Worm (Caenorhabditis elegans): ENCODE results near the gene B0478.3.
A peak's percentile ranks its signal among the peaks of the same experiment; 100 is the strongest.

B0478.3 gene

DNA sequence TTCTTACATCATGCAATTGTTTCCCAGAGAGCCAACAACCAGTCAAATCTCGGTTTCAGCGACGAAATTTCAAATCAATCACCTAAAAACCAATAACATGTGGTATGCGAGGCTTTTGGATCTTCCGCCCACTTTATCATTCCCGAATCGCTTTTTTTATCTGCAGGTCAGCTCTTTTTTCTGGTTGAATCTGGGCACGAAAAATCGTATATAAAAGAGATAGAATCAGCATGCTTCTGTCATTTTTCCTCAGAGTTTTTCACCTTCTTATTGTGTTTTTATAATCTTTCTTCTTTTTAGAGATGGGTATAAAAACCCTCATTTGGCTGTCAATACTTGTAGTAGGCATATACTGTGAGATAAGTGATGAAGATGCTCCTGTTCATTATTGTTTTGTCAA, 38.9 kb upstream of the B0478.3 start, which contains the start of gene cht-3:
Gene cht-3 (plus strand): TSS at position 301 of the 400 bp plus-strand sequence.
- TF ChIP-seq aly-1 (tag; optimal IDR thresholded peaks at IDR 0.05) (no peak), hmg-4 (GFP tag; optimal IDR thresholded peaks at IDR 0.05) (no peak), tbx-37 (GFP tag; conservative IDR thresholded peaks at IDR 0.05) (no peak), scrt-1 (GFP tag; IDR thresholded peaks at IDR 0.05) (no peak), ets-7 (tag; optimal IDR thresholded peaks at IDR 0.05) (no peak), B0310.2 (tag; optimal IDR thresholded peaks at IDR 0.05) (no peak), ceh-13 (GFP tag; optimal IDR thresholded peaks at IDR 0.05) (no peak), tbx-11 (GFP tag; IDR thresholded peaks at IDR 0.05) (no peak), ama-1 (optimal IDR thresholded peaks at IDR 0.05) (no peak), tra-4 (tag; optimal IDR thresholded peaks at IDR 0.05) (no peak), pes-1 (GFP tag; IDR thresholded peaks at IDR 0.05) (no peak)

DNA sequence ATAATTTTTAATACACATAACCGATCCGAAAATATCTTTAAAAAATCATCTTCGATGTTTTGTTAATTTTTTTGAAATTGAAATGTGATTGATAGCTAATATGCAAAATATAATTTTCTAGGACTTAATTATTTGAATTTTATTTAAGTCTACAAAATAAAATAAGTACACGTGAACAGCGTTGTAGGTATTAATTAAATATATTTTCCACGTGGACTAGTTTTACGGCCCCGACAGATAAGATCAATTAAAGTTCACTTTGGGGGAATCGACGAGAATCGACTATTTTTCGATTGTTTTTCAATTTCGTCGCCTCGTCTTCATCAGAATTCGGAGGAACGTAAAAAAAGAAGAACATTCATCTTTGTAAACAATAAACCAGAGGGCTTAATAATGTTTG, 34.8 kb upstream of the B0478.3 start, which contains the start of gene C25A8.5:
Gene C25A8.5 (plus strand): TSS at position 301 of the 400 bp plus-strand sequence.
- TF ChIP-seq hmbx-1 (tag; optimal IDR thresholded peaks at IDR 0.05) (no peak), ceh-13 (GFP tag; optimal IDR thresholded peaks at IDR 0.05) (no peak), tbx-37 (GFP tag; conservative IDR thresholded peaks at IDR 0.05) (no peak), ets-7 (tag; optimal IDR thresholded peaks at IDR 0.05) (no peak), B0310.2 (tag; optimal IDR thresholded peaks at IDR 0.05) (no peak), aly-1 (tag; optimal IDR thresholded peaks at IDR 0.05) (no peak), tra-4 (tag; optimal IDR thresholded peaks at IDR 0.05) (no peak), hmg-4 (GFP tag; optimal IDR thresholded peaks at IDR 0.05) (no peak), tbx-11 (GFP tag; IDR thresholded peaks at IDR 0.05) (no peak), ceh-36 (tag; optimal IDR thresholded peaks at IDR 0.05) (no peak), F13C5.2 (tag; optimal IDR thresholded peaks at IDR 0.05) (no peak), sea-1 (GFP tag; conservative IDR thresholded peaks at IDR 0.05) (no peak)

DNA sequence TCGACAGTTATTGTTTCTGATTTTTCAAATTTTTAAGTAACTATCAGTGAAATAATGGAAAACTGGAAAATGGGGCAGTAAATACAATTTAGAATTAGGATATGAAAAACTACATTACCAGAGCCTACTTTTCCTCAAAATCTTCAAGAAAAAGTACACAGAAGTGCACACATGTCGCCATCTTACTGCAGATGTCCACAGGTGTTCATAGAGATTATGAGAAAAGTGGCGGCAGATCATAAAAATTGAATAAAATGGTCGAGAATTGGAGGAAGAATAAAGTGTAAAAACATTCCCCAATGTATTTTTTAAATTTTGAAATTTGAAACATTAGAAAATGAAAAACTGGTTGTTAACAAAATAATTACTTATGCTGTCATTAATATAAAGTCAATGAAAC, 33.5 kb upstream of the B0478.3 start:
- TF ChIP-seq hmg-4 (GFP tag; optimal IDR thresholded peaks at IDR 0.05) (no peak), sea-1 (GFP tag; conservative IDR thresholded peaks at IDR 0.05) (no peak), ceh-13 (GFP tag; optimal IDR thresholded peaks at IDR 0.05) (no peak), aly-1 (tag; optimal IDR thresholded peaks at IDR 0.05) (no peak), scrt-1 (GFP tag; IDR thresholded peaks at IDR 0.05) (no peak), F13C5.2 (tag; optimal IDR thresholded peaks at IDR 0.05) (no peak), ets-7 (tag; optimal IDR thresholded peaks at IDR 0.05) (no peak), flt-1 (GFP tag; IDR thresholded peaks at IDR 0.05) (no peak), pes-1 (GFP tag; IDR thresholded peaks at IDR 0.05) (no peak), tbx-37 (GFP tag; conservative IDR thresholded peaks at IDR 0.05) (no peak), hnd-1 (tag; optimal IDR thresholded peaks at IDR 0.05) (no peak), tra-4 (tag; optimal IDR thresholded peaks at IDR 0.05) (no peak), B0310.2 (tag; optimal IDR thresholded peaks at IDR 0.05) (no peak), ama-1 (optimal IDR thresholded peaks at IDR 0.05) (no peak), hmbx-1 (tag; optimal IDR thresholded peaks at IDR 0.05) (no peak), tbx-11 (GFP tag; IDR thresholded peaks at IDR 0.05) (no peak), ceh-36 (tag; optimal IDR thresholded peaks at IDR 0.05) (no peak)

DNA sequence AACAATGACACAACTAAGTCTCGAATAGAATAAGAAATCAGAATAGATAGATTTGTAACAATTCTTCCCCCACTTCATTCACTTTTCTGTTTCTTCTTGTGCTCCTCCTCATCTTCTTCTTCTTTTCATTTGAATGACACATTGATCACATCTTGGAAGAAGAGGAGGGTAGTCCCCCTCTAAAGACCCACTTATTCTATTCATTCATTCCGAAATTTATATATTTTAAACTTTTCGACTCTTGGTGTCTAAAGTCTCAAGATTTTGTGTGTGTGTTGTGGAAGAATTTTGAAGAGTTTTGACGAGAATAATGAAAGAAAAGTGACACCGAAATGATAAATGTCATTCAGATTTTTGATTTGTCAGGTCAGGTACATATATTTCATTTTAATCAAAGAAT, 26.7 kb upstream of the B0478.3 start:
- TF ChIP-seq ceh-36 (tag; optimal IDR thresholded peaks at IDR 0.05) (no peak), aly-1 (tag; optimal IDR thresholded peaks at IDR 0.05) (no peak), hnd-1 (tag; optimal IDR thresholded peaks at IDR 0.05) (no peak), scrt-1 (GFP tag; IDR thresholded peaks at IDR 0.05) (no peak), B0310.2 (tag; optimal IDR thresholded peaks at IDR 0.05) (no peak), ama-1 (optimal IDR thresholded peaks at IDR 0.05) (no peak), sea-1 (GFP tag; conservative IDR thresholded peaks at IDR 0.05) (no peak)

DNA sequence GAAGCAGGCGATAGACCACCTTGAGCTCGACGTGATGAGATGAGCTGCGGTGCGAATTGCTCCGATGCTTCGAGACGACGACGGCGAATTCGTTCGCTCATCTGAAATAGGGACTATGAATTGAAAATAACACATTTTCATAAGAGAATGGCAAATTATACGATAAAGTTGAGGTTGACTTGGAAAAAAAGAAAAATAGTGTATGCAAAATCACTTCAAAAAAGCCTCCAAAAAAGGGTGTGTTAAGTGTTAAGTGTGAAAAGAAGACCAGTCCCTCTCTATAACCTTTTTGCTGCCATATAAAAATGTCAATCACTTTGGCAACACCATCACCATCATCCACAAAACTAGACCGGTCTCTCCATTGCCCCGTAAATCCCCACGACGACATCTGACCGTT, 22.4 kb upstream of the B0478.3 start, which contains the start of gene prkl-1:
Gene prkl-1 (minus strand): TSS at position 101 of the 400 bp plus-strand sequence.
- TF ChIP-seq sea-1 (GFP tag; conservative IDR thresholded peaks at IDR 0.05) (no peak), scrt-1 (GFP tag; IDR thresholded peaks at IDR 0.05) (no peak), ets-7 (tag; optimal IDR thresholded peaks at IDR 0.05) (no peak), B0310.2 (tag; optimal IDR thresholded peaks at IDR 0.05) (no peak), F13C5.2 (tag; optimal IDR thresholded peaks at IDR 0.05) (no peak), flt-1 (GFP tag; IDR thresholded peaks at IDR 0.05) (no peak), hmbx-1 (tag; optimal IDR thresholded peaks at IDR 0.05) (no peak), aly-1 (tag; optimal IDR thresholded peaks at IDR 0.05) (no peak), ceh-36 (tag; optimal IDR thresholded peaks at IDR 0.05) (no peak), hmg-4 (GFP tag; optimal IDR thresholded peaks at IDR 0.05) (no peak), tra-4 (tag; optimal IDR thresholded peaks at IDR 0.05) (no peak), tbx-11 (GFP tag; IDR thresholded peaks at IDR 0.05) (no peak), pes-1 (GFP tag; IDR thresholded peaks at IDR 0.05) (no peak), ceh-13 (GFP tag; optimal IDR thresholded peaks at IDR 0.05) (no peak), hnd-1 (tag; optimal IDR thresholded peaks at IDR 0.05) (no peak), ama-1 (optimal IDR thresholded peaks at IDR 0.05) (no peak), tbx-37 (GFP tag; conservative IDR thresholded peaks at IDR 0.05) (no peak)

DNA sequence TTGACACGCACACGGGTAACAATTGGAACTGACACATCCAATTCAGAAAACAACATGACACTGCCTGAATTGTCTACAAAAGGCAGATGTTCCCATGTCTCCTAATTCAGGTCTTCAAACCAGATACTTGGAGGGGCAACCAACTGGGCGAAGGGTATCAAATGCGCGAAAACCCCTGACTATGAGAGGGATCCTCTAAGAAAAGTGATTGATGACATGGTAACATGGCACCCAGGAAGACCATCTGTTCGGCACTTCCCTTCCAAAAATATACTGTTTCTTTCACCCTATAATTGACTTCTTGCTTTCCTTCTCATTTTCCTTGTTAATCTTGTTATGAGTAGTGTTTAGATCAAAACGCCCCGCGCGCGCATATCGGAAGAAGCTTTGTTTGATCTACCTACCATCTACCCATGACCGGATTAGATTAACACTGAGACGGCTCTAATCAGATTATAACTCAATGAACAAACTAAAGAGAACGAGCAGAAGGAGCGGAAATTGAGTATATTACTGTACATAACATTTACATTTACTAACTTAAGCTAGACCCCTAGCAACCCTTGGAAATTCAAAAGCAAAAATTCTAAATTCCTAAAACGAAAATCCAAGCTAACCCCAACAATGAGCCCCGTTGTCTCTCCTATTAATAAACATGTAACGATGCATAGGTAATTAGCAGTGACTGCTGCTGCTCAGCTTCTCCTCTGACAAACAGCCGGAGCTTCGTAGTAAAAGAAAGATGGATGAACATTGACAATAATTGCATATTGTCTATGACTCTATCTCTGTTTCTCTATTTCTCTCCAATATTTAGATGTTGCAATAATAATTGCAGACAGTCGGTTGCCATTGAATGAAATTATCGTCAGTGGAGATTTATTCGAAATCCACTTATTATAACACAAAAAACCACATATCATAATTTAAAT, 20.3 kb upstream of the B0478.3 start:
- TF ChIP-seq flt-1 (GFP tag; IDR thresholded peaks at IDR 0.05) (no peak), tbx-11 (GFP tag; IDR thresholded peaks at IDR 0.05) (no peak), scrt-1 (GFP tag; IDR thresholded peaks at IDR 0.05) (no peak), ceh-36 (tag; optimal IDR thresholded peaks at IDR 0.05) (peak; percentile 3)

DNA sequence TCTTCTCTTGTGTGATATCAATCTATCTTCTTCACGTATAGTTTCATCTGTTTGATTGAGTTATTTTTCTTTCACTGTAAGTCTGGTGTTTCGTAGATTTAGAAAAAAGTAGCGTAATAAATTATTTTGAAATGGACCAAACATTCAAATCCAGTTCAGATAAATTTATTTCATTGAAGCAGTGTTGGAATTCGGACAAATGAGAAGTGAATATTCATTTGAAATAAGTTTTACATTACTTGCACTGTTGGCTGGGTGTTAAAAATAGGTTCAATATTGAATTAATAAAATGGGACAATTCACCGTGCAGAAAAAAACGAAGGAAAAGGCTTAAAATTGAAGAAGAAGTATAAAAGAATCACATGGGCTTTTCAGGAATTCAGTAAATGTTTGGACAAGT, 14.2 kb upstream of the B0478.3 start:
- TF ChIP-seq pes-1 (GFP tag; IDR thresholded peaks at IDR 0.05) (no peak), flt-1 (GFP tag; IDR thresholded peaks at IDR 0.05) (no peak), B0310.2 (tag; optimal IDR thresholded peaks at IDR 0.05) (no peak), scrt-1 (GFP tag; IDR thresholded peaks at IDR 0.05) (no peak), F13C5.2 (tag; optimal IDR thresholded peaks at IDR 0.05) (no peak), hmbx-1 (tag; optimal IDR thresholded peaks at IDR 0.05) (no peak), ama-1 (optimal IDR thresholded peaks at IDR 0.05) (no peak), tbx-11 (GFP tag; IDR thresholded peaks at IDR 0.05) (no peak), tbx-37 (GFP tag; conservative IDR thresholded peaks at IDR 0.05) (no peak)
